Worm (Caenorhabditis elegans): Measurements from ENCODE around the gene nrf-6.

The nrf-6 gene

ce11 chrII:7985029-7985428, 47.5 kb downstream of the nrf-6 start:
- TF ChIP-seq dao-5 (tag; optimal IDR thresholded peaks at IDR 0.05) (no peak), him-1 (tag; optimal IDR thresholded peaks at IDR 0.05) (no peak), W03F9.2 (tag; optimal IDR thresholded peaks at IDR 0.05) (no peak)

- no peak for TF ChIP-seq dao-5 (tag; optimal IDR thresholded peaks at IDR 0.05)
- no peak for TF ChIP-seq W03F9.2 (tag; optimal IDR thresholded peaks at IDR 0.05)
- no peak for TF ChIP-seq him-1 (tag; optimal IDR thresholded peaks at IDR 0.05)
Observed at ce11 chrII:7984071-7984470, 48.4 kb downstream of the nrf-6 start.

- no peak for TF ChIP-seq him-1 (tag; optimal IDR thresholded peaks at IDR 0.05)
- TF ChIP-seq W03F9.2 (tag; optimal IDR thresholded peaks at IDR 0.05), result no peak
- TF ChIP-seq dao-5 (tag; optimal IDR thresholded peaks at IDR 0.05), result no peak
Observed at ce11 chrII:7983454-7983853, 49.1 kb downstream of the nrf-6 start.

- TF ChIP-seq dao-5 (tag; optimal IDR thresholded peaks at IDR 0.05), result no peak
- TF ChIP-seq W03F9.2 (tag; optimal IDR thresholded peaks at IDR 0.05), result no peak
- no peak for TF ChIP-seq him-1 (tag; optimal IDR thresholded peaks at IDR 0.05)
Observed at ce11 chrII:7981084-7981483, 51.4 kb downstream of the nrf-6 start.

All from whole organism, L4/young adult.